Worm (Caenorhabditis elegans): ENCODE measurements around the gene nlp-53.

nlp-53 gene

DNA sequence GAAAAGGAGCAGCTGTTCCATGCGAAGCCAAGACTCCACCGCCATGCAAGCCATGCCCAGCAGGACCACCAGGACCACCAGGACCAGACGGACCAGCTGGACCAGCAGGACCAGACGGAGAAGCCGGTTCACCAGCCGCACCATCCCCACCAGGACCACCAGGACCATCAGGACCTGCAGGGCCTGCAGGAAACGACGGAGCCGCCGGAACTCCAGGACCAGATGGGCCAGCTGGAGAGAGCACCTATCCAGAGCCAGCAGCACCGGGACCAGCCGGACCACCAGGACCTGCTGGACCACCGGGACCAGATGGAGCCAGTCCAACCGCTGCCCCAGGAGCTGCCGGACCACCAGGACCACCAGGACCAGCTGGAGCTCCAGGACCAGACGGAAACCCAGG, 26.7 kb upstream of the nlp-53 start:
- TF ChIP-seq ceh-16 (tag; optimal IDR thresholded peaks at IDR 0.05), result no peak
- TF ChIP-seq zag-1 (tag; optimal IDR thresholded peaks at IDR 0.05), result no peak
- no peak for TF ChIP-seq egl-27 (tag; optimal IDR thresholded peaks at IDR 0.05)
- TF ChIP-seq snpc-4 (tag; optimal IDR thresholded peaks at IDR 0.05), result no peak
- no peak for TF ChIP-seq nhr-67 (tag; optimal IDR thresholded peaks at IDR 0.05)
- TF ChIP-seq nhr-28 (tag; optimal IDR thresholded peaks at IDR 0.05), result no peak
- no peak for TF ChIP-seq hmg-11 (tag; optimal IDR thresholded peaks at IDR 0.05)
- no peak for TF ChIP-seq mdl-1 (tag; optimal IDR thresholded peaks at IDR 0.05)
- TF ChIP-seq pqm-1 (tag; optimal IDR thresholded peaks at IDR 0.05), result no peak
- TF ChIP-seq unc-62 (GFP tag; optimal IDR thresholded peaks at IDR 0.05), result no peak
- TF ChIP-seq ztf-11 (tag; optimal IDR thresholded peaks at IDR 0.05), result no peak
- TF ChIP-seq nfya-1 (tag; optimal IDR thresholded peaks at IDR 0.05; ENCODE audit: insufficient read depth), result no peak
- no peak for TF ChIP-seq lin-39 (tag; optimal IDR thresholded peaks at IDR 0.05)
- TF ChIP-seq ceh-82 (tag; optimal IDR thresholded peaks at IDR 0.05), result no peak

DNA sequence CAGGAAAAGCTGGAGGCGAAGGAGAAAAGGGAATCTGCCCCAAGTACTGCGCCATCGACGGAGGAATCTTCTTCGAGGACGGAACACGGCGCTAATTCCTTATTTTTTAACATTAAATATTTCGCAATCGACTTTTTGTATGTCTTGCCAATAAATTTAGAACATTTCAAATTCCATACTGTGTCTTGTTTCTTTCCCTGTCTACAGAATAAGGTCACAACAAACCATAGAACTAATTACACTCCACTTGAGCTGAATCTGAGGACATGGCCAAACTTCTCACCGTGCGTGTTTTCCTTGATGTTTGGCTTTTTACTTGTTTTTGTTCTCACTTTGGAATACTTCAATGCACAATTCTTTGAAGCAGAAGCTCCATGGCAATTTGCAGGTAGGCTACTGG, 26.3 kb upstream of the nlp-53 start, which contains the start of gene F54B11.4:
Gene F54B11.4 (plus strand): TSS at position 301 of the 400 bp plus-strand sequence.
- TF ChIP-seq lsy-12 (tag; optimal IDR thresholded peaks at IDR 0.05) (no peak), egl-5 (tag; optimal IDR thresholded peaks at IDR 0.05) (no peak), ceh-16 (tag; optimal IDR thresholded peaks at IDR 0.05) (no peak)

DNA sequence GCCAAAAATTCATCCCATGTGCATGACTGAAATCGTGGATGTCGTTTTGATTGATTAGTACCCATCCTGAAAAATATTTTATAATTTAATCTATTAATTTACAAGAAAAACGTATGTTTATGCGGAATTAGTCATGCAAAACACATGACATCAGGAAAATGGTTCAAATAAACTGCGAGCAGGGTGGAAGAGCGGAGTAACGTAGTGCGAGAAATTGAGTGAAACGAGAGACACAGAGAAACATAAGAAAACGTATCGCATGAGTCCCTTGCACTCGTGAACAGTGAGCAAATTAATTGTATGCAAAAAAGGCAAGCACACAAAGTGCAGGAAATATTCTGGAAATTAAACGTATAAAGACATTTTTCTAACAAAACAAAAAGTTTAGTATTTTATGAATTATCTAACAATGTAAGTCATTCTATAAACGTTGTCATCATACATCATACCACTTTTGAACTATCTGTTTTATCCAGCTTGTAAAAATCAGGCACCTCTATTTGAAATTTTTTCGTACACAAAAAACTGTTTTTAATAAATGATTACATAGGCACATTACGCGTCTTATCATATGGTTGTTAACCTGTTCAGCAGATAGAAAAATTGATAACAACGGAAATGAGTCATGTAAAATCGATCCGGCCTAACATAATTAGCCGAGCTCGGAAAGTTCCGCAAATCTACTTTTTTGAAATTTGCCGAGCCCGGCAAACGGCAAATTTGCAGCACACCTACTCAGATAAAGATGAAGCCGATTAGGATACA, 22.5 kb upstream of the nlp-53 start, which contains the start of gene F54B11.5:
Gene F54B11.5 (minus strand): TSS at position 66 of the 765 bp plus-strand sequence.
- TF ChIP-seq snpc-4 (tag; optimal IDR thresholded peaks at IDR 0.05), result peak; percentile 47
- peak; percentile 52 for TF ChIP-seq pqm-1 (tag; optimal IDR thresholded peaks at IDR 0.05)
- TF ChIP-seq mml-1 (tag; optimal IDR thresholded peaks at IDR 0.05), result no peak
- TF ChIP-seq zag-1 (tag; optimal IDR thresholded peaks at IDR 0.05), result no peak
- peak; percentile 65 for TF ChIP-seq elt-2 (tag; optimal IDR thresholded peaks at IDR 0.05)
- no peak for TF ChIP-seq egl-27 (tag; optimal IDR thresholded peaks at IDR 0.05)
- TF ChIP-seq nhr-28 (tag; optimal IDR thresholded peaks at IDR 0.05), result no peak
- peak; percentile 49 for TF ChIP-seq lin-15B (tag; optimal IDR thresholded peaks at IDR 0.05)
- TF ChIP-seq nfya-1 (tag; optimal IDR thresholded peaks at IDR 0.05; ENCODE audit: insufficient read depth), result peak; percentile 60
- peak; percentile 28 for TF ChIP-seq lin-39 (tag; optimal IDR thresholded peaks at IDR 0.05)
- TF ChIP-seq nhr-25 (tag; optimal IDR thresholded peaks at IDR 0.05), result peak; percentile 20
- TF ChIP-seq fos-1 (tag; optimal IDR thresholded peaks at IDR 0.05), result peak; percentile 21
- TF ChIP-seq nhr-23 (tag; optimal IDR thresholded peaks at IDR 0.05), result peak; percentile 7
- TF ChIP-seq ceh-82 (tag; optimal IDR thresholded peaks at IDR 0.05), result no peak
- TF ChIP-seq hmg-11 (tag; optimal IDR thresholded peaks at IDR 0.05), result peak; percentile 76
- peak; percentile 66 for TF ChIP-seq pha-4 (tag; optimal IDR thresholded peaks at IDR 0.05)

DNA sequence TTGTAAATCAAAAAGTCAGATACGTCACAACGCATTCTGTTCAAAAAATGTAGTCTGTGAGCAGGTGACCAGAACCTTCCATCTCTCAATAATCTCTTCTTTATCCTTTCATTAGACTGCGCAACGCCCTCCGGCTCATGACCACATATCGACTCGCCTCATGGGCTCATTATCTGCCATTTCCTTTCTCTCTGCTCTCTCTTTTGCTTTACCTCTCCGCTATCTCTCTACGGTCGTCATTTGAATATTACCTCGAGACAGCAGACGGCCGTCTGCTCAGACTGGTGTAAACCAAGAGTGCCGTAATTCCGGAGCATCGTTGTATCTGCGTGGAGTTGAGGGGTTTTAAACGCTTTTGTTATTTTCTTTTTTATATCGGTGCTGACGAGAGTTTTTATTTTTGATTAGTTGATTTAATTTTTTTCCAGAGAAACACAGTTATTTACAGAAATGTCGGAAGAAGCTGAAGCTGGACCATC, 20.6 kb upstream of the nlp-53 start, which contains the start of gene bra-1:
Gene bra-1 (plus strand): TSS at position 429 of the 479 bp plus-strand sequence.
- TF ChIP-seq ztf-11 (tag; optimal IDR thresholded peaks at IDR 0.05), result no peak
- no peak for TF ChIP-seq egl-5 (tag; optimal IDR thresholded peaks at IDR 0.05)
- no peak for TF ChIP-seq tbx-2 (tag; optimal IDR thresholded peaks at IDR 0.05)
- TF ChIP-seq nhr-23 (tag; optimal IDR thresholded peaks at IDR 0.05), result no peak
- no peak for TF ChIP-seq fos-1 (tag; optimal IDR thresholded peaks at IDR 0.05)
- TF ChIP-seq elt-2 (tag; optimal IDR thresholded peaks at IDR 0.05), result peak; percentile 51
- TF ChIP-seq lin-15B (tag; optimal IDR thresholded peaks at IDR 0.05), result peak; percentile 42
- no peak for TF ChIP-seq ceh-16 (tag; optimal IDR thresholded peaks at IDR 0.05)
- TF ChIP-seq R02D3.7 (tag; optimal IDR thresholded peaks at IDR 0.05), result no peak
- no peak for TF ChIP-seq elt-1 (tag; optimal IDR thresholded peaks at IDR 0.05)
- TF ChIP-seq aly-2 (tag; optimal IDR thresholded peaks at IDR 0.05), result no peak
- TF ChIP-seq nhr-77 (tag; optimal IDR thresholded peaks at IDR 0.05), result no peak
- TF ChIP-seq unc-62 (GFP tag; optimal IDR thresholded peaks at IDR 0.05), result no peak
- no peak for TF ChIP-seq sea-2 (GFP tag; optimal IDR thresholded peaks at IDR 0.05)
- no peak for TF ChIP-seq nhr-237 (tag; optimal IDR thresholded peaks at IDR 0.05)
- no peak for TF ChIP-seq egl-27 (tag; optimal IDR thresholded peaks at IDR 0.05)
- TF ChIP-seq ztf-4 (tag; optimal IDR thresholded peaks at IDR 0.05), result no peak
- no peak for TF ChIP-seq ama-1 (optimal IDR thresholded peaks at IDR 0.05)
- TF ChIP-seq pqm-1 (tag; optimal IDR thresholded peaks at IDR 0.05), result peak; percentile 38
- TF ChIP-seq ZK546.5 (tag; optimal IDR thresholded peaks at IDR 0.05), result no peak
- no peak for TF ChIP-seq zag-1 (tag; optimal IDR thresholded peaks at IDR 0.05)
- TF ChIP-seq elt-3 (tag; optimal IDR thresholded peaks at IDR 0.05), result no peak
- TF ChIP-seq nhr-25 (tag; optimal IDR thresholded peaks at IDR 0.05), result no peak
- no peak for TF ChIP-seq mdl-1 (tag; optimal IDR thresholded peaks at IDR 0.05)
- no peak for TF ChIP-seq nhr-12 (tag; optimal IDR thresholded peaks at IDR 0.05)
- no peak for TF ChIP-seq nhr-28 (tag; optimal IDR thresholded peaks at IDR 0.05)
- TF ChIP-seq nhr-11 (tag; optimal IDR thresholded peaks at IDR 0.05), result peak; percentile 35
- no peak for TF ChIP-seq ceh-28 (tag; optimal IDR thresholded peaks at IDR 0.05)
- no peak for TF ChIP-seq fkh-2 (tag; optimal IDR thresholded peaks at IDR 0.05)
- TF ChIP-seq jun-1 (tag; optimal IDR thresholded peaks at IDR 0.05), result no peak
- no peak for TF ChIP-seq daf-12 (tag; optimal IDR thresholded peaks at IDR 0.05)
- no peak for TF ChIP-seq nhr-43 (tag; optimal IDR thresholded peaks at IDR 0.05; ENCODE audit: poor library complexity, severe bottlenecking)
- no peak for TF ChIP-seq nhr-67 (tag; optimal IDR thresholded peaks at IDR 0.05)
- peak; percentile 60 for TF ChIP-seq lin-39 (tag; optimal IDR thresholded peaks at IDR 0.05)
- TF ChIP-seq hmg-11 (tag; optimal IDR thresholded peaks at IDR 0.05), result peak; percentile 24
- TF ChIP-seq lsy-12 (tag; optimal IDR thresholded peaks at IDR 0.05), result no peak
- TF ChIP-seq unc-39 (tag; optimal IDR thresholded peaks at IDR 0.05), result no peak

All from whole organism, L3 larva.